Worm (Caenorhabditis elegans) whole organism, mixed stage, embryonic: ENCODE data around the gene dac-1.

Experiments
- bed-3 ChIP-seq: fragments of 200-800 bp; sonication (Bioruptor generic); optimal IDR thresholded peaks from 3 replicates; lab custom pipeline; 2018; ENCODE audit warnings: mild to moderate bottlenecking, missing genetic modification characterization, moderate library complexity, missing compliant biosample characterization
- elt-1 ChIP-seq: sonication (generic microtip); optimal IDR thresholded peaks from 2 replicates; lab custom pipeline; 2017; ENCODE audit warnings: missing genetic modification characterization, mild to moderate bottlenecking, missing compliant biosample characterization, antibody characterized with exemption, moderate library complexity, borderline replicate concordance; ENCODE audit not compliant: insufficient read depth
- snpc-4 ChIP-seq: fragments of 150-350 bp; optimal IDR thresholded peaks from 2 replicates; lab custom pipeline; 2014; ENCODE audit warnings: missing biosample characterization, missing genetic modification characterization
- tbx-8 ChIP-seq: fragments of 200-800 bp; sonication (Bioruptor generic); optimal IDR thresholded peaks from 2 replicates; lab custom pipeline; 2018; ENCODE audit warnings: mild to moderate bottlenecking, missing genetic modification characterization, moderate library complexity, missing compliant biosample characterization
- unc-39 ChIP-seq: fragments of 150-350 bp; optimal IDR thresholded peaks from 2 replicates; lab custom pipeline; 2014; ENCODE audit warnings: missing biosample characterization, missing genetic modification characterization
- unc-62 ChIP-seq: fragments of 150-350 bp; optimal IDR thresholded peaks from 2 replicates; lab custom pipeline; 2014; ENCODE audit warnings: missing biosample characterization, missing genetic modification reagents, missing genetic modification characterization

DNA sequence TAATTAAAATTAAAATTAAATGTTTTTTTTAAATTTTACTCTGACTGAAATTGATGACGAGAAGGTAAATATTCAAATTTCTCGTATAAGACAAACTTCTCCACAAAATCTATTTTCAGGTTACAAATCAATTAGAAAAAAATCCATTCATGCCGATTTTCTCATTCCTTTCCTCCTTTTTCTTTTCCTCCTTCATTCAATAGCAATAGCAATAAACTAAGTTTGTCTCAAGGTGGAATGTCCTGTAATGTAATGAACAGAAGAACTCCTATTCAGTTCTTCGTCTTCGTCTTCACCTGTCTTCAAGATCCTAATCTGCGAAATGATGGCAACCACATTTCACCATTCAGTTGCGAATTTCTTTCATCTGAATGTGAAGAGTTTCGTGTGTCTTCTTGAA, at the start of gene dac-1:
- TF ChIP-seq unc-39 = no peak
- TF ChIP-seq snpc-4 (tag; lab: Kevin White, UChicago) = no peak
- TF ChIP-seq tbx-8 = no peak
- TF ChIP-seq unc-62 = no peak
- no peak for TF ChIP-seq elt-1
- TF ChIP-seq bed-3 (GFP tag; lab: Kevin White, UChicago) = no peak
